Fruit fly (Drosophila melanogaster): ENCODE measurements around the gene tara.

Gene tara

dm6 chr3R:16282080-16282690 lies 56.7 kb downstream of the tara start (continued):
- TF ChIP-seq CG2199 (GFP tag; IDR thresholded peaks at IDR 0.05) = peak; percentile 94
- TF ChIP-seq Asciz (GFP tag; optimal IDR thresholded peaks at IDR 0.05) = no peak
- TF ChIP-seq prd (optimal IDR thresholded peaks at IDR 0.05) = no peak
- TF ChIP-seq prd (GFP tag; IDR thresholded peaks at IDR 0.05) = no peak
- no peak for TF ChIP-seq CG9215 (GFP tag; IDR thresholded peaks at IDR 0.05)
- peak; percentile 15 for TF ChIP-seq D19A (tag; optimal IDR thresholded peaks at IDR 0.05)
- no peak for TF ChIP-seq zfh1 (GFP tag; IDR thresholded peaks at IDR 0.05)
- no peak for TF ChIP-seq Aef1 (GFP tag; IDR thresholded peaks at IDR 0.05)
- no peak for TF ChIP-seq CG10366 (GFP tag; IDR thresholded peaks at IDR 0.05)
- TF ChIP-seq so (GFP tag; IDR thresholded peaks at IDR 0.05) = 0 out of 3 replicates have a peak, but pooled peaks have one; percentile 14
- TF ChIP-seq CG18476 (GFP tag; optimal IDR thresholded peaks at IDR 0.05) = peak; percentile 1
- TF ChIP-seq tgo (GFP tag; IDR thresholded peaks at IDR 0.05) = no peak
- no peak for TF ChIP-seq org-1 (GFP tag; optimal IDR thresholded peaks at IDR 0.05)
- peak; percentile 20 for TF ChIP-seq CG17829 (tag; optimal IDR thresholded peaks at IDR 0.05)
- TF ChIP-seq Camta (GFP tag; optimal IDR thresholded peaks at IDR 0.05) = no peak
- TF ChIP-seq CG1832 (GFP tag; optimal IDR thresholded peaks at IDR 0.05) = no peak
- TF ChIP-seq CG7786 (GFP tag; optimal IDR thresholded peaks at IDR 0.05) = no peak
- no peak for TF ChIP-seq CG11456 (GFP tag; IDR thresholded peaks at IDR 0.05)
- TF ChIP-seq Med (GFP tag) = peak; percentile 72
- TF ChIP-seq CG3838 (GFP tag; optimal IDR thresholded peaks at IDR 0.05) = peak; percentile 24
- TF ChIP-seq tio (GFP tag; optimal IDR thresholded peaks at IDR 0.05) = no peak
- no peak for TF ChIP-seq exex (tag; optimal IDR thresholded peaks at IDR 0.05)

- TF ChIP-seq D (optimal IDR thresholded peaks at IDR 0.05) = no peak
- peak; percentile 11 for TF ChIP-seq D (GFP tag; optimal IDR thresholded peaks at IDR 0.05)
- no peak for TF ChIP-seq gt (GFP tag; IDR thresholded peaks at IDR 0.05)
- no peak for TF ChIP-seq CG5180 (GFP tag; optimal IDR thresholded peaks at IDR 0.05)
- TF ChIP-seq Meics (GFP tag; optimal IDR thresholded peaks at IDR 0.05) = no peak
- no peak for TF ChIP-seq CG9727 (GFP tag; optimal IDR thresholded peaks at IDR 0.05)
- no peak for TF ChIP-seq CG32532 (GFP tag; IDR thresholded peaks at IDR 0.05)
- no peak for TF ChIP-seq ci (GFP tag; IDR thresholded peaks at IDR 0.05)
- TF ChIP-seq sens (GFP tag) = peak; percentile 60
- TF ChIP-seq BEAF-32 (GFP tag; optimal IDR thresholded peaks at IDR 0.05) = no peak
- no peak for TF ChIP-seq kni (GFP tag; optimal IDR thresholded peaks at IDR 0.05)
- no peak for TF ChIP-seq sc (optimal IDR thresholded peaks at IDR 0.05)
- no peak for TF ChIP-seq sc (GFP tag; optimal IDR thresholded peaks at IDR 0.05)
- no peak for TF ChIP-seq Poxn (GFP tag; IDR thresholded peaks at IDR 0.05)
- TF ChIP-seq exex (tag; optimal IDR thresholded peaks at IDR 0.05) = no peak
- no peak for TF ChIP-seq Kr (GFP tag; optimal IDR thresholded peaks at IDR 0.05)
- TF ChIP-seq Camta (GFP tag; optimal IDR thresholded peaks at IDR 0.05) = no peak
- no peak for TF ChIP-seq CG13894 (tag; optimal IDR thresholded peaks at IDR 0.05)
- TF ChIP-seq en (GFP tag; optimal IDR thresholded peaks at IDR 0.05) = no peak
- TF ChIP-seq phol (tag; optimal IDR thresholded peaks at IDR 0.05) = peak; percentile 3
- TF ChIP-seq cg (GFP tag; optimal IDR thresholded peaks at IDR 0.05) = no peak
- TF ChIP-seq ken (GFP tag; IDR thresholded peaks at IDR 0.05) = no peak
- no peak for TF ChIP-seq Sox102F (GFP tag; optimal IDR thresholded peaks at IDR 0.05)
- TF ChIP-seq Dfd (GFP tag; optimal IDR thresholded peaks at IDR 0.05) = no peak
- no peak for TF ChIP-seq Hmx (GFP tag; optimal IDR thresholded peaks at IDR 0.05)
- TF ChIP-seq Dek (tag; optimal IDR thresholded peaks at IDR 0.05) = no peak
- no peak for TF ChIP-seq eyg (GFP tag; optimal IDR thresholded peaks at IDR 0.05)
- no peak for TF ChIP-seq Ravus (GFP tag; IDR thresholded peaks at IDR 0.05)
- no peak for TF ChIP-seq Hr39 (optimal IDR thresholded peaks at IDR 0.05)
- no peak for TF ChIP-seq prd (optimal IDR thresholded peaks at IDR 0.05)
- no peak for TF ChIP-seq prd (GFP tag; IDR thresholded peaks at IDR 0.05)
- TF ChIP-seq D19A (tag; optimal IDR thresholded peaks at IDR 0.05) = peak; percentile 61
- TF ChIP-seq hbn (GFP tag; IDR thresholded peaks at IDR 0.05; ENCODE audit: partially characterized antibody) = no peak
- TF ChIP-seq CG2120 (GFP tag; optimal IDR thresholded peaks at IDR 0.05) = no peak
- TF ChIP-seq CG31365 (tag; optimal IDR thresholded peaks at IDR 0.05) = no peak
These were observed 59.0 kb downstream of the tara start for dm6 chr3R:16284481-16284880.
